Worm (Caenorhabditis elegans): ENCODE measurements around the gene irld-45.

The irld-45 gene

ce11 chrV:1627269-1627668, 20.8 kb upstream of the irld-45 start (continued):
- TF ChIP-seq snpc-1.2 (GFP tag; IDR thresholded peaks at IDR 0.05) (no peak), spr-1 (tag; optimal IDR thresholded peaks at IDR 0.05) (no peak), cey-2 (tag; optimal IDR thresholded peaks at IDR 0.05; ENCODE audit: borderline replicate concordance, insufficient read depth) (no peak), unc-62 (GFP tag; optimal IDR thresholded peaks at IDR 0.05 in 1 of 2) (peak in 1 of 2 experiments; percentile 74), unc-62 (tag; optimal IDR thresholded peaks at IDR 0.05) (no peak), mxl-3 (GFP tag; optimal IDR thresholded peaks at IDR 0.05) (peak; percentile 23), saeg-2 (GFP tag; IDR thresholded peaks at IDR 0.05) (no peak), aly-2 (tag; optimal IDR thresholded peaks at IDR 0.05) (no peak), duxl-1 (tag; optimal IDR thresholded peaks at IDR 0.05; ENCODE audit: poor library complexity) (no peak), nhr-11 (tag; optimal IDR thresholded peaks at IDR 0.05) (no peak), attf-4 (tag; optimal IDR thresholded peaks at IDR 0.05) (no peak), madf-9 (GFP tag; conservative IDR thresholded peaks at IDR 0.05) (no peak), ama-1 (optimal IDR thresholded peaks at IDR 0.05) (no peak), lir-3 (tag; optimal IDR thresholded peaks at IDR 0.05) (no peak), T26A8.4 (GFP tag; IDR thresholded peaks at IDR 0.05) (no peak), Y48G9A.11 (GFP tag; IDR thresholded peaks at IDR 0.05) (no peak), aha-1 (tag) (peak; percentile 25), daf-8 (GFP tag; IDR thresholded peaks at IDR 0.05) (no peak), dmd-9 (GFP tag; IDR thresholded peaks at IDR 0.05) (no peak), mes-2 (tag; optimal IDR thresholded peaks at IDR 0.05; ENCODE audit: poor library complexity, severe bottlenecking) (peak; percentile 21), ceh-20 (GFP tag; IDR thresholded peaks at IDR 0.05) (no peak), madf-5 (GFP tag; IDR thresholded peaks at IDR 0.05) (no peak), nhr-102 (tag; optimal IDR thresholded peaks at IDR 0.05) (no peak), zip-2 (tag; optimal IDR thresholded peaks at IDR 0.05) (no peak), nhr-28 (tag; optimal IDR thresholded peaks at IDR 0.05) (peak; percentile 100), set-16 (GFP tag; IDR thresholded peaks at IDR 0.05) (no peak), nhr-10 (tag; optimal IDR thresholded peaks at IDR 0.05) (no peak), arid-1 (GFP tag; conservative IDR thresholded peaks at IDR 0.05) (no peak), lin-13 (GFP tag; optimal IDR thresholded peaks at IDR 0.05) (no peak), D1046.2 (GFP tag; IDR thresholded peaks at IDR 0.05) (no peak), ztf-7 (tag; optimal IDR thresholded peaks at IDR 0.05) (no peak), jun-1 (tag; optimal IDR thresholded peaks at IDR 0.05) (no peak), mep-1 (tag; optimal IDR thresholded peaks at IDR 0.05) (peak; percentile 23), gei-8 (GFP tag; optimal IDR thresholded peaks at IDR 0.05) (no peak), ces-1 (GFP tag; optimal IDR thresholded peaks at IDR 0.05) (no peak), pha-4 (GFP tag; IDR thresholded peaks at IDR 0.05) (no peak), pha-4 (tag; optimal IDR thresholded peaks at IDR 0.05) (no peak), mdl-1 (tag; optimal IDR thresholded peaks at IDR 0.05) (peak in 1 of 2 experiments; percentile 37), F49E8.2 (tag; optimal IDR thresholded peaks at IDR 0.05; ENCODE audit: borderline replicate concordance) (no peak), zag-1 (tag; optimal IDR thresholded peaks at IDR 0.05) (no peak), ctbp-1 (GFP tag; IDR thresholded peaks at IDR 0.05) (no peak), Y105C5A.15 (GFP tag; IDR thresholded peaks at IDR 0.05) (no peak), rbr-2 (tag; optimal IDR thresholded peaks at IDR 0.05) (no peak), lim-7 (GFP tag; IDR thresholded peaks at IDR 0.05) (no peak), php-3 (GFP tag; IDR thresholded peaks at IDR 0.05) (no peak), nhr-77 (tag; optimal IDR thresholded peaks at IDR 0.05) (peak; percentile 95), hlh-11 (tag; optimal IDR thresholded peaks at IDR 0.05) (peak; percentile 40), nhr-42 (GFP tag; IDR thresholded peaks at IDR 0.05) (peak; percentile 71; the same call in 1 of the 2 replicates), nhr-76 (tag; optimal IDR thresholded peaks at IDR 0.05) (no peak), nhr-237 (tag; optimal IDR thresholded peaks at IDR 0.05) (no peak), lin-1 (GFP tag; IDR thresholded peaks at IDR 0.05) (no peak), sdz-12 (GFP tag; optimal IDR thresholded peaks at IDR 0.05) (no peak)

Measured in whole organism, L4 larva.